Fruit fly (Drosophila melanogaster): ENCODE measurements around the gene CG33303.

CG33303 gene

dm6 chr2L:10375464-10376236 lies at the start of gene CG33303, which contains the start of gene dpr19:
Gene CG33303, minus strand, starts transcription at chr2L:10375757.
Gene dpr19, plus strand, starts transcription at chr2L:10376168.
- peak; percentile 43 for TF ChIP-seq Snoo (tag; optimal IDR thresholded peaks at IDR 0.05)
- TF ChIP-seq CG8301 (tag; optimal IDR thresholded peaks at IDR 0.05) = peak; percentile 44
- no peak for TF ChIP-seq CG12605 (GFP tag; IDR thresholded peaks at IDR 0.05)
- no peak for TF ChIP-seq CG14655 (GFP tag; optimal IDR thresholded peaks at IDR 0.05)
- peak; percentile 56 for TF ChIP-seq CG8159 (tag; optimal IDR thresholded peaks at IDR 0.05)
- TF ChIP-seq D1 (tag; optimal IDR thresholded peaks at IDR 0.05) = peak; percentile 70
- peak; percentile 41 for TF ChIP-seq CG32121 (GFP tag; IDR thresholded peaks at IDR 0.05)
- no peak for TF ChIP-seq CG10348 (GFP tag; IDR thresholded peaks at IDR 0.05)
- TF ChIP-seq EcR (GFP tag; optimal IDR thresholded peaks at IDR 0.05) = no peak
- TF ChIP-seq CG17806 (tag; optimal IDR thresholded peaks at IDR 0.05) = peak; percentile 48
- peak; percentile 50; the same call in 1 of the 2 replicates for TF ChIP-seq Ets98B (GFP tag; IDR thresholded peaks at IDR 0.05)
- peak; percentile 44; the same call in 1 of the 3 replicates for TF ChIP-seq CG4496 (GFP tag; IDR thresholded peaks at IDR 0.05)
- no peak for TF ChIP-seq CG13204 (GFP tag; optimal IDR thresholded peaks at IDR 0.05)
- TF ChIP-seq CG34367 (tag; optimal IDR thresholded peaks at IDR 0.05) = peak; percentile 25
- no peak for TF ChIP-seq gl (tag; optimal IDR thresholded peaks at IDR 0.05)
- no peak for TF ChIP-seq Pif1B (GFP tag; optimal IDR thresholded peaks at IDR 0.05)
- TF ChIP-seq CG9948 (tag; optimal IDR thresholded peaks at IDR 0.05) = peak; percentile 44
- TF ChIP-seq Pif1A (GFP tag; optimal IDR thresholded peaks at IDR 0.05) = no peak
- no peak for TF ChIP-seq fd96Ca (GFP tag; IDR thresholded peaks at IDR 0.05)
- no peak for TF ChIP-seq rn (GFP tag; IDR thresholded peaks at IDR 0.05)
- peak; percentile 57 for TF ChIP-seq CG15710 (tag; optimal IDR thresholded peaks at IDR 0.05)

dm6 chr2L:10422643-10423606 lies 47.4 kb upstream of the CG33303 start, which contains the start of the genes pie and Wdfy2:
Gene pie, minus strand, starts transcription at chr2L:10422780.
Gene Wdfy2, plus strand, starts transcription at chr2L:10423291.
- TF ChIP-seq CG8159 (tag; optimal IDR thresholded peaks at IDR 0.05) (no peak), CG17806 (tag; optimal IDR thresholded peaks at IDR 0.05) (no peak), EcR (GFP tag; optimal IDR thresholded peaks at IDR 0.05) (no peak), CG15710 (tag; optimal IDR thresholded peaks at IDR 0.05) (peak; percentile 16)

- TF ChIP-seq D1 (tag; optimal IDR thresholded peaks at IDR 0.05) (no peak), CG13204 (GFP tag; optimal IDR thresholded peaks at IDR 0.05) (no peak), Pif1A (GFP tag; optimal IDR thresholded peaks at IDR 0.05) (no peak), CG9948 (tag; optimal IDR thresholded peaks at IDR 0.05) (no peak), CG14655 (GFP tag; optimal IDR thresholded peaks at IDR 0.05) (no peak), CG34367 (tag; optimal IDR thresholded peaks at IDR 0.05) (no peak)
Observed at dm6 chr2L:10418981-10419380, 43.4 kb upstream of the CG33303 start, which contains the start of gene RfC3. Gene RfC3, plus strand, starts transcription at chr2L:10419190.

- TF ChIP-seq CG8159 (tag; optimal IDR thresholded peaks at IDR 0.05) (peak; percentile 78), CG17806 (tag; optimal IDR thresholded peaks at IDR 0.05) (peak; percentile 55), CG34367 (tag; optimal IDR thresholded peaks at IDR 0.05) (peak; percentile 54), CG12605 (GFP tag; IDR thresholded peaks at IDR 0.05) (no peak), CG4496 (GFP tag; IDR thresholded peaks at IDR 0.05) (no peak), Ets98B (GFP tag; IDR thresholded peaks at IDR 0.05) (no peak), rn (GFP tag; IDR thresholded peaks at IDR 0.05) (no peak), CG14655 (GFP tag; optimal IDR thresholded peaks at IDR 0.05) (no peak), Pif1A (GFP tag; optimal IDR thresholded peaks at IDR 0.05) (no peak), CG13204 (GFP tag; optimal IDR thresholded peaks at IDR 0.05) (no peak), EcR (GFP tag; optimal IDR thresholded peaks at IDR 0.05) (no peak), CG9948 (tag; optimal IDR thresholded peaks at IDR 0.05) (peak; percentile 60), Snoo (tag; optimal IDR thresholded peaks at IDR 0.05) (peak; percentile 58), CG10348 (GFP tag; IDR thresholded peaks at IDR 0.05) (no peak), CG15710 (tag; optimal IDR thresholded peaks at IDR 0.05) (peak; percentile 73), gl (tag; optimal IDR thresholded peaks at IDR 0.05) (no peak), fd96Ca (GFP tag; IDR thresholded peaks at IDR 0.05) (no peak), Pif1B (GFP tag; optimal IDR thresholded peaks at IDR 0.05) (no peak), CG8301 (tag; optimal IDR thresholded peaks at IDR 0.05) (no peak), CG32121 (GFP tag; IDR thresholded peaks at IDR 0.05) (no peak), D1 (tag; optimal IDR thresholded peaks at IDR 0.05) (no peak)
Observed at dm6 chr2L:10413251-10414127, 37.9 kb upstream of the CG33303 start, which contains the start of the genes CG5355 and Klp31E. Gene CG5355, minus strand, starts transcription at chr2L:10413463. Gene Klp31E, plus strand, starts transcription at chr2L:10414017.

Measured in whole organism, pupa.